Worm (Caenorhabditis elegans) whole organism, L4/young adult: ENCODE data around the gene sups-1.

Experiments used
- W03F9.2 ChIP-seq: fragments of 150-350 bp; optimal IDR thresholded peaks from 2 replicates; lab custom pipeline; 2014; ENCODE audit warnings: missing biosample characterization, missing genetic modification characterization
- dao-5 ChIP-seq: sonication (generic microtip); optimal IDR thresholded peaks from 2 replicates; lab custom pipeline; 2016; ENCODE audit warnings: missing genotype, missing genetic modification characterization, moderate library complexity, missing compliant biosample characterization
- him-1 ChIP-seq: sonication (generic microtip); optimal IDR thresholded peaks from 2 replicates; lab custom pipeline; 2016; ENCODE audit warnings: missing genotype, missing genetic modification reagents, missing genetic modification characterization, missing compliant biosample characterization

Gene sups-1

ce11 chrX:6003853-6004252 lies at the start of gene sups-1:
TSS of gene sups-1 (plus strand) at chrX:6004153.
- no peak for TF ChIP-seq W03F9.2
- TF ChIP-seq dao-5: no peak
- TF ChIP-seq him-1 (tag; lab: Kevin White, UChicago): no peak

DNA sequence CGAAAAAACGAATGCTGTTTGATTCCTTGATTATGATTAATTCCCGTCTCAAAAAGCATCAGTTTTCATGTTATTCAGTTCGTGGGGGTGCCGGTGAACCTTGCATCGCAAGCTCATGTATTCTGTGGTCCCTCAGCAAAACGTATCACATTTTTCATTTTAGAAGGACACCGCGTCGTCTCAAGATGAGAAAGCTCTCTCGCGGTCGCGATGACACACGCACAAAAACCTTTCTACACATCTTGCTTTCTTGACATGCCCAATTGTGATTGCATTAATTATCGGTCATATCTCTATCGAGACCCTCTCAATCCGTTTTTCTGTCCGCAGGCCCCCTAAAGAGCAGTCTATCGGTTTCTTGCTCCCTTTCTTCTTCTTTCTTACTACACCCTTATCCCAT lies 47.8 kb upstream of the sups-1 start:
- TF ChIP-seq dao-5 (no peak), him-1 (tag; lab: Kevin White, UChicago) (no peak)

ce11 chrX:5958815-5959214 lies 45.1 kb upstream of the sups-1 start, which contains the start of gene R07E4.1:
TSS of gene R07E4.1 (plus strand) at chrX:5959115.
- TF ChIP-seq dao-5: no peak
- TF ChIP-seq him-1 (tag; lab: Kevin White, UChicago): no peak
- TF ChIP-seq W03F9.2: no peak

- TF ChIP-seq dao-5 (no peak), W03F9.2 (no peak), him-1 (tag; lab: Kevin White, UChicago) (no peak)
Observed at ce11 chrX:5960872-5961271, 43.1 kb upstream of the sups-1 start.

- TF ChIP-seq him-1 (tag; lab: Kevin White, UChicago): no peak
- TF ChIP-seq dao-5: no peak
- no peak for TF ChIP-seq W03F9.2
Observed at ce11 chrX:5962560-5962959, 41.4 kb upstream of the sups-1 start.

DNA sequence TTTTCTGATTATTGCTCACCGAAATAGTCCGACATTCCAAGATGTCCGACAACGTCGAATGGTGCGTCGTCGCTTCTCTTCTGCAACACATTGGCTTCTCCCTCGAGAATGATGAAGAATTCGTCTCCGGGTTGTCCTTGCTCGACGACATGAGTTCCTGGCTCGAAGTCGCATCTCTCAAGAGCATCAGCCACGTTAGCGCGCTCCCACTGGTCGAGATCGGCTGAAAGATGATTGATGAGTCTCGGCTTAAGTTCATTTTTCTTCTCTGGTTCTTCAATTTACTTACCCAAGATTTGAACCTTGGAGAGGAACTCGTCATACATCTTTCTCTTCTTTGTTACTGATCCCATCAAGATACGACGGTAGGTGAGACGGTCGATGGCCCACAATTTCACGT lies 31.7 kb upstream of the sups-1 start:
- TF ChIP-seq W03F9.2: no peak
- TF ChIP-seq dao-5: no peak
- TF ChIP-seq him-1 (tag; lab: Kevin White, UChicago): no peak

ce11 chrX:5975228-5975627 lies 28.7 kb upstream of the sups-1 start:
- no peak for TF ChIP-seq dao-5
- no peak for TF ChIP-seq W03F9.2
- no peak for TF ChIP-seq him-1 (tag; lab: Kevin White, UChicago)

DNA sequence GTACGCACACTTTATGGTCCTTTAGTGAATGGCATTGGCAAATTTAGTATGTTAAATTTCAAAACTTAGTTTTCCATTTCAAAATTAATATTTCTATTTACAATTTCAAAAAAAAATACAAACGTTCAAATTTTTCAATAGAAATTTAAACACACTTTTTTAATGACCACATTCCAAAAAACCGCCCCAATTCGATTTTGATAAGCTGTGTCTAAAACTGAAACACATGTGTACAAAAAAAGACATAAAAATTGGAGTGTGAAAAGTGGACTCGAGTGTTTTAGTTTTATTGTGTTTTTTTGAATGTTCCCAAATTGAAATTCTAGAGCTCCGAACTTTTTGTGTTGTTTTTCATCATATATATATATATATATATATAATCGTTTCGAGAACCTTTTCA lies 28.2 kb upstream of the sups-1 start:
- TF ChIP-seq W03F9.2 (no peak), him-1 (tag; lab: Kevin White, UChicago) (no peak), dao-5 (no peak)

DNA sequence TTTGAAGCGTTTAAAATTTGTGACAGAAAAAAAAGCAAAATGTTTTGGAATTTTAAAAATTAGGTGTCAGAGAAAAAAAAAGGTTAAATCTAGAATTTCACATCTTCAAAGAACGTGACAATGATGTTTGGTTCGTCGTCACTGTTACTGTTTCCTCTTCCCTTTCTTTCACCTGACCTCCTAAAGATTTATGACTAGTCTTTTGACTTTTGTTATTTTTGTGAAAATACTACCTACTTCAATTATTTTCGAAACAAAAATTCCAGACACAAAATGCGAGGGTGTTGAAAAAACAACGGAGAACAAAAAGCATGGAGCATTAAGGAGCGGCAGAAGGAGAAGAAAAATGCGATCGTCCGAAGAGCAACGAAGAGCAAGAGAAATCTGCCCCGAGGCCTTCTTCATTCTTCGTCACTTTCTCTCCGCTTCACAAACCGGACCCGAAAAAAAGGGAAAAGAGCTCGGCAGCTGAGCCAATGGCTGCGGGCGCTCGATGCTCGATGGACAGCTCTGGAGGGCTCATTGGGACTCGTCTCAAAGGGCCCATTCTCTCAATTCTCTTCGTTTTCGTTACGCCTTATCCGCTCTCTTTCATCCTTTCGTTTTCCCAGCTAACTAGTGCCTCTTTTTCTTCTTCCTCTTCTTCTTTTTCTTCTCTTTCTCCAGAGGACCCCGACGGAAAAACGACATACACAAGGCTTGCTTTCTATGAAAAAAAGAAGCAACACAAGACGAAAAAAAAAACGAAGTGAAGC lies 27.6 kb upstream of the sups-1 start:
- TF ChIP-seq him-1 (tag; lab: Kevin White, UChicago) (peak; percentile 71), dao-5 (no peak), W03F9.2 (no peak)

ce11 chrX:5977754-5978153 lies 26.2 kb upstream of the sups-1 start, which contains the start of gene kin-2:
TSS of gene kin-2 (minus strand) at chrX:5977854.
- TF ChIP-seq W03F9.2 (no peak), him-1 (tag; lab: Kevin White, UChicago) (no peak), dao-5 (no peak)

DNA sequence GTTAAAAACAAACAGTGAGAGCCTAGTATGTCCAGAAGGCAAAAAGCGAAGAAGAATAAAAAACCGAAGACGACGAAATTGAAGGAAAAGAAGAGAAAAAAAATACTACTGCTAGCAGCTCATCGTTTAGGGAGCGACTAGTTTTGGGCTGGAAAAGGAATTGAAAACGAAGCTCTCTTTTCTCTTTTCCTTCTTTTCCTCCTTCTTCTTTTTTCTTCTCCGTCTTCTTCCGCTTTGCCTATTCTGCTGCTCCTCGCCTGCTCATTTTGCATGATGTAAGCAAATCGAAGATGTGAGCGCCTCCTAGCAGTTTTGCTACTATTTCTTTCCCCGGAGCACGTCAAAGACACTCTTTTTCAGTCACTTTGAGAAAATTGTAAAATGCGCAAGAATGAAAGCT lies 22.3 kb upstream of the sups-1 start:
- TF ChIP-seq dao-5 (no peak), him-1 (tag; lab: Kevin White, UChicago) (peak; percentile 31)

- TF ChIP-seq him-1 (tag; lab: Kevin White, UChicago) (peak; percentile 20), dao-5 (no peak)
Observed at ce11 chrX:5982799-5983198, 21.2 kb upstream of the sups-1 start.

- TF ChIP-seq W03F9.2 (no peak), dao-5 (no peak), him-1 (tag; lab: Kevin White, UChicago) (no peak)
Observed at ce11 chrX:5983267-5983666, 20.7 kb upstream of the sups-1 start.

DNA sequence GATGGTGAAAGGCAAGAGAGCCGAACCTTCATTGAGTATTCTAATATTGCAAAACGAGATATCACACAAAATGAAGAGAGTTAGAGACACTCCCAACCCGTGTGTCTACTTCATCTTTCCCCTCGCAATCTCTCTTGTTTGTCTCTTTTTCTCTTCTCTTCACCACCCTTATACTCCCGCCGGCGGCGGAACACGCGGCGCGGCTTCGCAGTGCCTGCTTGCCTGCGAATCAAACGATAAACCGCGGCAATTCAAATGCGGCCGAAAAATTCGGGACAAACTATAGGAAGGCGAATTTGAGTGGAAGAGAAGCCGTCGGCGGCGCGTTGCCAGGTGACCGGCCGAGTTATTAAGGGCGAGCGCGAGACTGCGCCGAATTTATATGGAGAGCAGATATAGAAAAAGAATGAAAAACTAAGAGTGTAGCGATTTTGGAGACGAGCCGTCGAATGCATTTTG lies 19.3 kb upstream of the sups-1 start, which contains the start of gene klp-13:
Gene klp-13, plus strand, starts transcription at position 409 of the 459 bp plus-strand sequence.
- no peak for TF ChIP-seq dao-5
- peak; percentile 76 for TF ChIP-seq him-1 (tag; lab: Kevin White, UChicago)
- TF ChIP-seq W03F9.2: no peak

- TF ChIP-seq dao-5 (no peak), him-1 (tag; lab: Kevin White, UChicago) (no peak), W03F9.2 (no peak)
Observed at ce11 chrX:5985720-5986119, 18.2 kb upstream of the sups-1 start.

ce11 chrX:5987910-5988309 lies 16.0 kb upstream of the sups-1 start:
- TF ChIP-seq dao-5 (no peak), W03F9.2 (no peak), him-1 (tag; lab: Kevin White, UChicago) (no peak)
